Fruit fly (Drosophila melanogaster) whole organism, pupa: Measurements from ENCODE around the gene CG31668.

Experiments used
- CG10348 ChIP-seq: fragments of 200-800 bp; sonication (Bioruptor generic); IDR thresholded peaks from 2 replicates; pipeline ENCODE4 v1.3.6; 2022; ENCODE audit warnings: missing biosample characterization, missing genetic modification characterization
- CG13204 ChIP-seq: fragments of 200-800 bp; sonication (Bioruptor generic); optimal IDR thresholded peaks from 2 replicates; lab custom pipeline; 2018; ENCODE audit warnings: missing biosample characterization, mild to moderate bottlenecking, missing genetic modification characterization, moderate library complexity
- CG14655 ChIP-seq: fragments of 200-800 bp; sonication (Bioruptor generic); optimal IDR thresholded peaks from 3 replicates; lab custom pipeline; 2017; ENCODE audit warnings: mild to moderate bottlenecking, missing biosample characterization, missing genetic modification reagents, missing genetic modification characterization
- CG15710 ChIP-seq: fragments of 200-800 bp; sonication (Bioruptor generic); optimal IDR thresholded peaks from 2 replicates; lab custom pipeline; 2018; ENCODE audit warnings: missing biosample characterization, mild to moderate bottlenecking, missing genetic modification characterization, moderate library complexity
- CG32121 ChIP-seq: fragments of 200-800 bp; sonication (Bioruptor generic); IDR thresholded peaks from 2 replicates; pipeline ENCODE4 v1.3.6; 2022; ENCODE audit warnings: missing biosample characterization, missing genetic modification characterization
- CG34367 ChIP-seq: fragments of 200-800 bp; sonication (Bioruptor generic); optimal IDR thresholded peaks from 2 replicates; lab custom pipeline; 2018; ENCODE audit warnings: missing biosample characterization, mild to moderate bottlenecking, missing genetic modification characterization
- CG4496 ChIP-seq: fragments of 200-800 bp; sonication (Bioruptor generic); IDR thresholded peaks from 3 replicates; pipeline ENCODE4 v1.3.6; 2022; ENCODE audit warnings: missing biosample characterization, missing genetic modification characterization
- CG8301 ChIP-seq: fragments of 200-800 bp; sonication (Bioruptor generic); optimal IDR thresholded peaks from 2 replicates; lab custom pipeline; 2018; ENCODE audit warnings: missing biosample characterization, mild to moderate bottlenecking, missing genetic modification characterization
- CG9948 ChIP-seq: fragments of 200-800 bp; sonication (Bioruptor generic); optimal IDR thresholded peaks from 2 replicates; lab custom pipeline; 2018; ENCODE audit warnings: missing biosample characterization, mild to moderate bottlenecking, missing genetic modification characterization, moderate library complexity
- Pif1B ChIP-seq: fragments of 200-800 bp; sonication (Bioruptor generic); optimal IDR thresholded peaks from 3 replicates; lab custom pipeline; 2016; ENCODE audit warnings: missing biosample characterization, missing genetic modification characterization
- Snoo ChIP-seq: fragments of 200-800 bp; sonication (Bioruptor generic); optimal IDR thresholded peaks from 3 replicates; lab custom pipeline; 2017; ENCODE audit warnings: missing biosample characterization, mild to moderate bottlenecking, missing genetic modification characterization, inconsistent platforms
- gl ChIP-seq: fragments of 200-800 bp; sonication (Bioruptor generic); optimal IDR thresholded peaks from 2 replicates; lab custom pipeline; 2018; ENCODE audit warnings: missing biosample characterization, mild to moderate bottlenecking, missing genetic modification characterization

DNA sequence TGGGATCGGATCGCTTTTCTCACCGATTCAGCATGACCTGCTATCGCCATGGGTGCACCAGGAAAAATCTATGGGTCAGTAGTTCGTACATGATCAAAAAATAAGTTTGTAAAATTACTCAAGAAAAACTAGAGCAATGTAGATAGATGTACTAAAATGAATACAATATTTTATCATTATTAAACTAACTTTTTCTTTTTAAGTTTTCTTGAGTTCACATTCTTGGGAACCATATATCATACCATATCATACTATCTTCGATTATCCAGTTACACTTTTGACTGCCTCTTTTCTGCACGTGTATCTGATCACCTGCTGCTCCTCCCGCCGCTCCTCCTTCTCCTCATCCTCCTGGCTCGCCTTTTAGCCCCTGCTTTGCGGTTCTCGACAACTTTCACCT is 20.6 kb downstream of the CG31668 start:
- TF ChIP-seq CG32121 (GFP tag; lab: Robert Waterston, UW) (no peak), CG9948 (tag; lab: Kevin White, UChicago) (no peak), Pif1B (GFP tag; lab: Kevin White, UChicago) (peak; percentile 1), CG14655 (GFP tag; lab: Kevin White, UChicago) (peak; percentile 70), CG13204 (GFP tag; lab: Kevin White, UChicago) (no peak), CG10348 (no peak), Snoo (tag; lab: Kevin White, UChicago) (peak; percentile 23), CG15710 (no peak), gl (tag; lab: Kevin White, UChicago) (no peak), CG4496 (GFP tag; lab: Robert Waterston, UW) (no peak), CG8301 (tag; lab: Kevin White, UChicago) (peak; percentile 84), CG34367 (tag; lab: Kevin White, UChicago) (no peak)
